Fruit fly (Drosophila melanogaster) whole organism, prepupa: ENCODE results near the gene Chc.

Source experiments
- CG11762 ChIP-seq: fragments of 200-800 bp; sonication (Bioruptor generic); optimal IDR thresholded peaks from 3 replicates; lab custom pipeline; 2016; ENCODE audit warnings: missing biosample characterization, missing genetic modification characterization; ENCODE audit not compliant: insufficient read depth
- Hr39 ChIP-seq: fragments of 200-800 bp; sonication (Bioruptor generic); optimal IDR thresholded peaks from 2 replicates; lab custom pipeline; 2016; ENCODE audit warnings: missing biosample characterization, missing genetic modification characterization
- Smox ChIP-seq: fragments of 200-800 bp; sonication (Bioruptor generic); optimal IDR thresholded peaks from 3 replicates; lab custom pipeline; 2016; ENCODE audit warnings: missing biosample characterization, missing genetic modification characterization
- Sox14 ChIP-seq: fragments of 200-800 bp; sonication (Bioruptor generic); optimal IDR thresholded peaks from 3 replicates; lab custom pipeline; 2016; ENCODE audit warnings: missing biosample characterization, missing genetic modification characterization
- Sox15 ChIP-seq: fragments of 200-800 bp; sonication (Bioruptor generic); optimal IDR thresholded peaks from 3 replicates; lab custom pipeline; 2016; ENCODE audit warnings: missing biosample characterization, missing genetic modification characterization
- cyc ChIP-seq: fragments of 200-800 bp; sonication (Bioruptor generic); optimal IDR thresholded peaks from 3 replicates; lab custom pipeline; 2016; ENCODE audit warnings: missing biosample characterization, missing genetic modification characterization
- eg ChIP-seq: fragments of 200-800 bp; sonication (Bioruptor generic); IDR thresholded peaks from 3 replicates; pipeline ENCODE4 v1.3.6; 2022; ENCODE audit warnings: missing biosample characterization, missing genetic modification characterization

- TF ChIP-seq Hr39 (GFP tag; lab: Kevin White, UChicago) (no peak), eg (GFP tag; lab: Robert Waterston, UW) (no peak), Sox14 (no peak), CG11762 (GFP tag; lab: Kevin White, UChicago) (no peak), cyc (no peak), Sox15 (GFP tag; lab: Kevin White, UChicago) (no peak), Smox (GFP tag; lab: Kevin White, UChicago) (no peak)
These were observed 17.7 kb upstream of the Chc start, which contains the start of the genes UBL3 and CG15914 for dm6 chrX:15852815-15853542.
